Worm (Caenorhabditis elegans) whole organism, L1 larva: ENCODE measurements around the gene msp-78.

ENCODE experiments used
- C34B4.2 ChIP-seq: sonication (generic microtip); optimal IDR thresholded peaks from 2 replicates; lab custom pipeline; 2017; ENCODE audit warnings: mild to moderate bottlenecking, missing genetic modification characterization, missing compliant biosample characterization
- alr-1 ChIP-seq: fragments of 200-800 bp; sonication (Bioruptor generic); optimal IDR thresholded peaks from 2 replicates; lab custom pipeline; 2018; ENCODE audit warnings: borderline replicate concordance, mild to moderate bottlenecking, missing genetic modification characterization, missing compliant biosample characterization
- aly-2 ChIP-seq: fragments of 150-350 bp; optimal IDR thresholded peaks from 2 replicates; lab custom pipeline; 2014; ENCODE audit warnings: missing biosample characterization, missing genetic modification characterization
- ama-1 ChIP-seq: fragments of 150-350 bp; optimal IDR thresholded peaks from 2 replicates; lab custom pipeline; 2014
- ceh-63 ChIP-seq: fragments of 200-800 bp; sonication (Bioruptor generic); optimal IDR thresholded peaks from 2 replicates; lab custom pipeline; 2018; ENCODE audit warnings: mild to moderate bottlenecking, missing genetic modification characterization, missing compliant biosample characterization
- ceh-82 ChIP-seq, 3 experiments: fragments of 150-350 bp in 1 of 3; sonication (generic microtip) in 2 of 3; optimal IDR thresholded peaks; 2 replicates each; lab custom pipeline; 2014 to 2017; ENCODE audit warnings: missing biosample characterization in 3 of 3, missing genetic modification characterization in 3 of 3
- ceh-90 ChIP-seq: sonication (generic microtip); optimal IDR thresholded peaks from 2 replicates; lab custom pipeline; 2016; ENCODE audit warnings: missing genetic modification characterization, missing compliant biosample characterization
- ces-1 ChIP-seq: fragments of 150-350 bp; optimal IDR thresholded peaks from 2 replicates; lab custom pipeline; 2014; ENCODE audit warnings: missing biosample characterization, missing genetic modification reagents, missing genetic modification characterization
- dpl-1 ChIP-seq, 3 experiments: fragments of 150-350 bp in 2 of 3; sonication (generic microtip) in 1 of 3; optimal IDR thresholded peaks; 2 replicates each; lab custom pipeline; 2014 to 2017; ENCODE audit warnings: missing biosample characterization in 3 of 3, missing genetic modification characterization in 3 of 3, missing genetic modification reagents in 3 of 3
- efl-1 ChIP-seq, 4 experiments: fragments of 150-350 bp; optimal IDR thresholded peaks in 3 of 4; peaks in 1 of 4; 1 replicate in 1 of 4; 2 replicates in 3 of 4; lab custom pipeline; 2014; ENCODE audit warnings: missing biosample characterization in 2 of 4, missing genetic modification characterization in 2 of 4, missing genetic modification reagents in 2 of 4
- efl-3 ChIP-seq: fragments of 200-800 bp; sonication (Bioruptor generic); optimal IDR thresholded peaks from 2 replicates; lab custom pipeline; 2018; ENCODE audit warnings: mild to moderate bottlenecking, missing genetic modification characterization, missing compliant biosample characterization
- egl-27 ChIP-seq, 2 experiments: fragments of 150-350 bp in 1 of 2; sonication (generic microtip); optimal IDR thresholded peaks; 3 replicates each; lab custom pipeline; 2017 to 2018; ENCODE audit warnings: missing biosample characterization in 2 of 2, missing genetic modification characterization in 2 of 2, missing genetic modification reagents in 2 of 2
- fkh-4 ChIP-seq: sonication (generic microtip); optimal IDR thresholded peaks from 2 replicates; lab custom pipeline; 2016; ENCODE audit warnings: missing compliant biosample characterization, missing genetic modification characterization, borderline replicate concordance
- fos-1 ChIP-seq: fragments of 150-350 bp; optimal IDR thresholded peaks from 2 replicates; lab custom pipeline; 2014; ENCODE audit warnings: missing biosample characterization, missing genetic modification characterization
- grh-1 ChIP-seq: fragments of 200-800 bp; sonication (Bioruptor generic); IDR thresholded peaks from 2 replicates; pipeline ENCODE4 v1.3.6; 2022; ENCODE audit warnings: missing genetic modification reagents, missing genetic modification characterization, missing compliant biosample characterization
- hlh-17 ChIP-seq: fragments of 200-800 bp; sonication (Bioruptor generic); optimal IDR thresholded peaks from 2 replicates; lab custom pipeline; 2018; ENCODE audit warnings: missing genetic modification characterization, mild to moderate bottlenecking, missing compliant biosample characterization, moderate library complexity, borderline replicate concordance
- hpl-2 ChIP-seq: fragments of 150-350 bp; optimal IDR thresholded peaks from 2 replicates; lab custom pipeline; 2014; ENCODE audit warnings: missing biosample characterization, missing genetic modification reagents, missing genetic modification characterization
- irx-1 ChIP-seq: sonication (generic microtip); optimal IDR thresholded peaks from 2 replicates; lab custom pipeline; 2016; ENCODE audit warnings: missing genetic modification characterization, missing compliant biosample characterization
- isw-1 ChIP-seq: fragments of 200-800 bp; sonication (Bioruptor generic); IDR thresholded peaks from 2 replicates; pipeline ENCODE4 v1.3.6; 2022; ENCODE audit warnings: missing genetic modification characterization, missing compliant biosample characterization
- jun-1 ChIP-seq: fragments of 150-350 bp; optimal IDR thresholded peaks from 2 replicates; lab custom pipeline; 2014; ENCODE audit warnings: missing biosample characterization, missing genetic modification reagents, missing genetic modification characterization
- lin-13 ChIP-seq: fragments of 150-350 bp; optimal IDR thresholded peaks from 2 replicates; lab custom pipeline; 2014; ENCODE audit warnings: missing biosample characterization, missing genetic modification reagents, missing genetic modification characterization
- lin-14 ChIP-seq: fragments of 200-800 bp; sonication (Bioruptor generic); optimal IDR thresholded peaks from 2 replicates; lab custom pipeline; 2018; ENCODE audit warnings: mild to moderate bottlenecking, missing genetic modification characterization, moderate library complexity, missing compliant biosample characterization
- lin-15B ChIP-seq: fragments of 150-350 bp; sonication (generic microtip); optimal IDR thresholded peaks from 3 replicates; lab custom pipeline; 2014; ENCODE audit warnings: missing biosample characterization, missing genetic modification characterization
- lin-35 ChIP-seq, 2 experiments: fragments of 150-350 bp; optimal IDR thresholded peaks; 2 replicates each; lab custom pipeline; 2014; ENCODE audit warnings: missing biosample characterization in 2 of 2, missing genetic modification characterization in 2 of 2, missing genetic modification reagents in 2 of 2
- lin-39 ChIP-seq: fragments of 150-350 bp; optimal IDR thresholded peaks from 2 replicates; lab custom pipeline; 2014; ENCODE audit warnings: missing biosample characterization, missing genetic modification reagents, missing genetic modification characterization
- mab-9 ChIP-seq: fragments of 200-800 bp; sonication (Bioruptor generic); IDR thresholded peaks from 2 replicates; pipeline ENCODE4 v1.3.6; 2022; ENCODE audit warnings: missing genetic modification reagents, missing genetic modification characterization, missing compliant biosample characterization
- mdl-1 ChIP-seq, 2 experiments: fragments of 150-350 bp; optimal IDR thresholded peaks; 2 replicates each; lab custom pipeline; 2014 to 2017; ENCODE audit warnings: missing biosample characterization in 2 of 2, missing genetic modification characterization in 2 of 2, inconsistent platforms in 1 of 2
- mef-2 ChIP-seq: fragments of 150-350 bp; optimal IDR thresholded peaks from 2 replicates; lab custom pipeline; 2014; ENCODE audit warnings: missing biosample characterization, missing genetic modification characterization
- nhr-12 ChIP-seq: sonication (generic microtip); optimal IDR thresholded peaks from 2 replicates; lab custom pipeline; 2017; ENCODE audit warnings: missing biosample characterization, missing genetic modification characterization
- nhr-19 ChIP-seq: fragments of 200-800 bp; sonication (Bioruptor generic); conservative IDR thresholded peaks from 2 replicates; pipeline ENCODE4 v1.3.6; 2022; ENCODE audit warnings: missing genetic modification characterization, missing compliant biosample characterization
- nhr-28 ChIP-seq: fragments of 150-350 bp; optimal IDR thresholded peaks from 2 replicates; lab custom pipeline; 2014; ENCODE audit warnings: missing biosample characterization, missing genetic modification characterization
- nhr-47 ChIP-seq: sonication (generic microtip); optimal IDR thresholded peaks from 2 replicates; lab custom pipeline; 2016; ENCODE audit warnings: mild to moderate bottlenecking, missing genetic modification characterization, moderate library complexity, missing compliant biosample characterization
- nhr-71 ChIP-seq: sonication (generic microtip); optimal IDR thresholded peaks from 2 replicates; lab custom pipeline; 2016; ENCODE audit warnings: mild to moderate bottlenecking, missing genetic modification characterization, moderate library complexity, missing compliant biosample characterization
- nhr-76 ChIP-seq: sonication (generic microtip); optimal IDR thresholded peaks from 2 replicates; lab custom pipeline; 2017; ENCODE audit warnings: missing biosample characterization, missing genetic modification characterization
- nhr-77 ChIP-seq: fragments of 150-350 bp; optimal IDR thresholded peaks from 2 replicates; lab custom pipeline; 2014; ENCODE audit warnings: missing biosample characterization, missing genetic modification characterization
- nhr-85 ChIP-seq: sonication (generic microtip); peaks from one replicate; lab custom pipeline; 2016; ENCODE audit warnings: missing genetic modification characterization, inconsistent platforms, missing compliant biosample characterization
- nhr-90 ChIP-seq: sonication (generic microtip); optimal IDR thresholded peaks from 2 replicates; lab custom pipeline; 2016; ENCODE audit warnings: mild to moderate bottlenecking, missing genetic modification characterization, missing compliant biosample characterization; ENCODE audit not compliant: poor library complexity
- rnt-1 ChIP-seq: sonication (generic microtip); optimal IDR thresholded peaks from 2 replicates; lab custom pipeline; 2016; ENCODE audit warnings: mild to moderate bottlenecking, missing genetic modification characterization, moderate library complexity, missing compliant biosample characterization
- snu-23 ChIP-seq: sonication (generic microtip); optimal IDR thresholded peaks from 2 replicates; lab custom pipeline; 2016; ENCODE audit warnings: missing genetic modification characterization, missing compliant biosample characterization
- sox-4 ChIP-seq: sonication (generic microtip); optimal IDR thresholded peaks from 2 replicates; lab custom pipeline; 2016; ENCODE audit warnings: missing genetic modification characterization, missing compliant biosample characterization
- sup-37 ChIP-seq: fragments of 200-800 bp; sonication (Bioruptor generic); optimal IDR thresholded peaks from 2 replicates; lab custom pipeline; 2018; ENCODE audit warnings: mild to moderate bottlenecking, missing genetic modification characterization, missing compliant biosample characterization
- swsn-7 ChIP-seq: sonication (generic microtip); optimal IDR thresholded peaks from 2 replicates; lab custom pipeline; 2016; ENCODE audit warnings: missing genetic modification characterization, missing compliant biosample characterization
- tbx-2 ChIP-seq: sonication (generic microtip); optimal IDR thresholded peaks from 2 replicates; lab custom pipeline; 2016; ENCODE audit warnings: missing genetic modification characterization, missing compliant biosample characterization
- unc-130 ChIP-seq: fragments of 150-350 bp; optimal IDR thresholded peaks from 2 replicates; lab custom pipeline; 2017; ENCODE audit warnings: missing biosample characterization, missing genetic modification characterization, inconsistent platforms
- unc-62 ChIP-seq: fragments of 150-350 bp; optimal IDR thresholded peaks from 2 replicates; lab custom pipeline; 2014; ENCODE audit warnings: missing biosample characterization, missing genetic modification reagents, missing genetic modification characterization
- unc-86 ChIP-seq: sonication (generic microtip); optimal IDR thresholded peaks from 2 replicates; lab custom pipeline; 2016; ENCODE audit warnings: missing genetic modification characterization, missing compliant biosample characterization
- unc-98 ChIP-seq: fragments of 200-800 bp; sonication (Bioruptor generic); IDR thresholded peaks from 2 replicates; pipeline ENCODE4 v1.3.6; 2022; ENCODE audit warnings: missing genetic modification characterization, missing compliant biosample characterization
- xbp-1 ChIP-seq: sonication (generic microtip); optimal IDR thresholded peaks from 2 replicates; lab custom pipeline; 2016; ENCODE audit warnings: missing genetic modification characterization, missing compliant biosample characterization
- zag-1 ChIP-seq: fragments of 150-350 bp; optimal IDR thresholded peaks from 2 replicates; lab custom pipeline; 2014; ENCODE audit warnings: missing biosample characterization, missing genetic modification characterization
- zip-4 ChIP-seq: fragments of 200-800 bp; sonication (Bioruptor generic); optimal IDR thresholded peaks from 2 replicates; lab custom pipeline; 2018; ENCODE audit warnings: mild to moderate bottlenecking, missing genetic modification characterization, moderate library complexity, missing compliant biosample characterization

msp-78 gene

ce11 chrIV:9802711-9803110 is 32.9 kb downstream of the msp-78 start, which contains the start of gene fat-3 (continued):
- TF ChIP-seq alr-1 (tag; lab: Kevin White, UChicago) = no peak
- peak; percentile 9 for TF ChIP-seq lin-14
- TF ChIP-seq, all 84 proteins: peak for 8

ce11 chrIV:9803544-9803943 is 33.7 kb downstream of the msp-78 start:
- TF ChIP-seq mdl-1 (tag; optimal IDR thresholded peaks at IDR 0.05; lab: Kevin White, UChicago) (peak in 1 of 2 experiments; percentile 47), unc-130 (tag; lab: Kevin White, UChicago) (no peak), mab-9 (GFP tag; lab: Robert Waterston, UW) (no peak), irx-1 (peak; percentile 17), zip-4 (no peak), ceh-63 (GFP tag; lab: Kevin White, UChicago) (no peak), egl-27 (tag; optimal IDR thresholded peaks at IDR 0.05; lab: Kevin White, UChicago) (no peak), efl-1 (optimal IDR thresholded peaks at IDR 0.05; lab: Kevin White, UChicago) (peak; percentile 39 to 54), efl-1 (GFP tag; optimal IDR thresholded peaks at IDR 0.05 in 1 of 2; lab: Kevin White, UChicago) (peak; percentile 34 to 94), unc-98 (GFP tag; lab: Robert Waterston, UW) (no peak), tbx-2 (tag; lab: Kevin White, UChicago) (peak; percentile 26), efl-3 (GFP tag; lab: Kevin White, UChicago) (no peak), sup-37 (no peak), nhr-47 (peak; percentile 30), zag-1 (tag; lab: Kevin White, UChicago) (no peak), hlh-17 (GFP tag; lab: Kevin White, UChicago) (no peak), unc-86 (tag; lab: Kevin White, UChicago) (no peak), lin-35 (GFP tag; optimal IDR thresholded peaks at IDR 0.05; lab: Kevin White, UChicago) (peak in 1 of 2 experiments; percentile 70), alr-1 (tag; lab: Kevin White, UChicago) (no peak), C34B4.2 (tag; lab: Kevin White, UChicago) (no peak), xbp-1 (tag; lab: Kevin White, UChicago) (peak; percentile 41), mef-2 (no peak), fos-1 (tag; lab: Kevin White, UChicago) (peak; percentile 64), nhr-28 (tag; lab: Kevin White, UChicago) (no peak), nhr-85 (tag; lab: Kevin White, UChicago) (peak; percentile 87), ceh-90 (tag; lab: Kevin White, UChicago) (no peak), dpl-1 (GFP tag; optimal IDR thresholded peaks at IDR 0.05; lab: Kevin White, UChicago) (peak in 2 of 3 experiments; percentile 36 to 46), nhr-76 (tag; lab: Kevin White, UChicago) (no peak), lin-15B (tag; lab: Kevin White, UChicago) (no peak), lin-39 (tag; lab: Kevin White, UChicago) (no peak), nhr-77 (tag; lab: Kevin White, UChicago) (peak; percentile 38), nhr-12 (tag; lab: Kevin White, UChicago) (no peak), nhr-19 (GFP tag; lab: Robert Waterston, UW) (peak; percentile 67), nhr-71 (tag; lab: Kevin White, UChicago) (peak; percentile 82), unc-62 (GFP tag; lab: Kevin White, UChicago) (no peak), nhr-90 (tag; lab: Kevin White, UChicago) (peak; percentile 61), snu-23 (GFP tag; lab: Kevin White, UChicago) (peak; percentile 82), ces-1 (no peak), grh-1 (GFP tag; lab: Robert Waterston, UW) (peak; percentile 33; the same call in 1 of the 2 replicates), aly-2 (tag; lab: Kevin White, UChicago) (peak; percentile 62), isw-1 (GFP tag; lab: Robert Waterston, UW) (no peak), ama-1 (lab: Kevin White, UChicago) (no peak), sox-4 (tag; lab: Kevin White, UChicago) (no peak), lin-13 (peak; percentile 15), rnt-1 (tag; lab: Kevin White, UChicago) (peak; percentile 50), hpl-2 (no peak), swsn-7 (peak; percentile 32), ceh-82 (tag; optimal IDR thresholded peaks at IDR 0.05; lab: Kevin White, UChicago) (peak in 1 of 3 experiments; percentile 18), lin-14 (peak; percentile 85), jun-1 (tag; lab: Kevin White, UChicago) (peak; percentile 65), fkh-4 (tag; lab: Kevin White, UChicago) (no peak)
